Worm (Caenorhabditis elegans) whole organism, late embryonic: ENCODE results near the gene fbxa-206.

Experiments used
- F13H6.1 ChIP-seq: sonication (generic microtip); optimal IDR thresholded peaks from 2 replicates; lab custom pipeline; 2016; ENCODE audit warnings: missing genetic modification characterization, missing compliant biosample characterization
- dmd-4 ChIP-seq: sonication (generic microtip); optimal IDR thresholded peaks from 2 replicates; lab custom pipeline; 2016; ENCODE audit warnings: borderline replicate concordance, missing genetic modification characterization, missing compliant biosample characterization
- elt-4 ChIP-seq: sonication (generic microtip); optimal IDR thresholded peaks from 2 replicates; lab custom pipeline; 2016; ENCODE audit warnings: missing genetic modification characterization, missing compliant biosample characterization
- hlh-6 ChIP-seq: sonication (generic microtip); optimal IDR thresholded peaks from 2 replicates; lab custom pipeline; 2016; ENCODE audit warnings: missing genotype, missing genetic modification characterization, missing compliant biosample characterization
- lin-11 ChIP-seq: fragments of 200-800 bp; sonication (Bioruptor generic); optimal IDR thresholded peaks from 2 replicates; lab custom pipeline; 2018; ENCODE audit warnings: mild to moderate bottlenecking, missing genetic modification characterization, missing compliant biosample characterization
- pag-3 ChIP-seq: sonication (generic microtip); optimal IDR thresholded peaks from 2 replicates; lab custom pipeline; 2016; ENCODE audit warnings: missing compliant biosample characterization, missing genetic modification characterization, borderline replicate concordance

DNA sequence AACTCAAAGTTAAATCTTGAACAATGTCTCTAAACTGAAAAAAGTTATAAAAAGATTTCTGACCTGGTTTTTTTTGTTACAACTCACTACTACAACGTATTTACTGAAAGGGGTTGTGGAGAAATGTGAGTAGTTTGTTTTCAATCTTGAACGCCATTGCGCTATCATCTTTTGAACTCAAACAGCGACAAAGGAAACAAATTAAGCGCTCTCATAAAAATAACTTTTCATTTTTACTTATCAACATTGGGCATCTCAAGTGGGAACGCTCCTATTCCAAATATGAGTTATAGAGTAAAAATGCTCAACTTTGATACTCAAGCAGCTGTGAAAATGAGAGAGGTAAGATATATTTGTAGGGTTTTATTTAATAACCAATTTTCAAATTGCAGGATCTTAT, 24.8 kb downstream of the fbxa-206 start, which contains the start of gene F09C6.15:
- TF ChIP-seq lin-11 (tag; lab: Kevin White, UChicago) (no peak), elt-4 (tag; lab: Kevin White, UChicago) (no peak), pag-3 (tag; lab: Kevin White, UChicago) (no peak), F13H6.1 (tag; lab: Kevin White, UChicago) (no peak), dmd-4 (tag; lab: Kevin White, UChicago) (no peak), hlh-6 (tag; lab: Kevin White, UChicago) (no peak)
